Worm (Caenorhabditis elegans): Measurements from ENCODE around the gene swsn-7.

ce11 chrII:8016167-8016566 is 11.4 kb downstream of the swsn-7 start:
- TF ChIP-seq klf-2 (GFP tag; conservative IDR thresholded peaks at IDR 0.05): no peak
- no peak for TF ChIP-seq med-1 (GFP tag; optimal IDR thresholded peaks at IDR 0.05; ENCODE audit: insufficient read depth)
- TF ChIP-seq flt-1 (GFP tag; IDR thresholded peaks at IDR 0.05): no peak
